Fruit fly (Drosophila melanogaster) whole organism, prepupa: Measurements from ENCODE around the gene CG14440.

Experiments
- CG31627 ChIP-seq: fragments of 200-800 bp; sonication (Bioruptor generic); optimal IDR thresholded peaks from 3 replicates; lab custom pipeline; 2016; ENCODE audit warnings: missing biosample characterization, missing genetic modification characterization
- CG3919 ChIP-seq: fragments of 200-800 bp; sonication (Bioruptor generic); optimal IDR thresholded peaks from 3 replicates; lab custom pipeline; 2016; ENCODE audit warnings: missing biosample characterization, missing genetic modification characterization
- Gug ChIP-seq: fragments of 200-800 bp; sonication (Bioruptor generic); IDR thresholded peaks from 2 replicates; pipeline ENCODE4 v1.3.6; 2022; ENCODE audit warnings: missing biosample characterization, missing genetic modification characterization
- Lpt ChIP-seq: fragments of 200-800 bp; sonication (Bioruptor generic); optimal IDR thresholded peaks from 3 replicates; lab custom pipeline; 2016; ENCODE audit warnings: missing biosample characterization, missing genetic modification characterization
- OdsH ChIP-seq: fragments of 200-800 bp; sonication (Bioruptor generic); optimal IDR thresholded peaks from 3 replicates; lab custom pipeline; 2016; ENCODE audit warnings: missing biosample characterization, missing genetic modification characterization
- Smox ChIP-seq: fragments of 200-800 bp; sonication (Bioruptor generic); optimal IDR thresholded peaks from 3 replicates; lab custom pipeline; 2016; ENCODE audit warnings: missing biosample characterization, missing genetic modification characterization
- Sox14 ChIP-seq: fragments of 200-800 bp; sonication (Bioruptor generic); optimal IDR thresholded peaks from 3 replicates; lab custom pipeline; 2016; ENCODE audit warnings: missing biosample characterization, missing genetic modification characterization
- achi ChIP-seq: fragments of 200-800 bp; sonication (Bioruptor generic); optimal IDR thresholded peaks from 3 replicates; lab custom pipeline; 2016; ENCODE audit warnings: missing biosample characterization, missing genetic modification characterization
- acj6 ChIP-seq: fragments of 200-800 bp; sonication (Bioruptor generic); optimal IDR thresholded peaks from 3 replicates; lab custom pipeline; 2016; ENCODE audit warnings: missing biosample characterization, missing genetic modification characterization
- fd59A ChIP-seq: fragments of 200-800 bp; sonication (Bioruptor generic); optimal IDR thresholded peaks from 2 replicates; lab custom pipeline; 2017; ENCODE audit warnings: missing biosample characterization, mild to moderate bottlenecking, missing genetic modification characterization, missing genetic modification reagents
- pdm3 ChIP-seq: fragments of 200-800 bp; sonication (Bioruptor generic); optimal IDR thresholded peaks from 3 replicates; lab custom pipeline; 2016; ENCODE audit warnings: missing biosample characterization, missing genetic modification characterization

- TF ChIP-seq achi (GFP tag; lab: Kevin White, UChicago) (no peak), OdsH (GFP tag; lab: Kevin White, UChicago) (no peak), fd59A (GFP tag; lab: Kevin White, UChicago) (no peak), CG31627 (GFP tag; lab: Kevin White, UChicago) (peak; percentile 5), CG3919 (GFP tag; lab: Kevin White, UChicago) (no peak), Sox14 (GFP tag; lab: Kevin White, UChicago) (peak; percentile 14), pdm3 (no peak), Smox (GFP tag; lab: Kevin White, UChicago) (no peak), Gug (GFP tag; lab: Robert Waterston, UW) (no peak), acj6 (GFP tag; lab: Kevin White, UChicago) (peak; percentile 12), Lpt (GFP tag; lab: Kevin White, UChicago) (no peak)
Observed at dm6 chrX:6677826-6678489, 20.4 kb downstream of the CG14440 start, which contains the start of gene Fum1.
